Worm (Caenorhabditis elegans) whole organism, late embryonic: Measurements from ENCODE around the gene str-222.

Source experiments
- C08G9.2 ChIP-seq: sonication (generic microtip); optimal IDR thresholded peaks from 2 replicates; lab custom pipeline; 2016; ENCODE audit warnings: mild to moderate bottlenecking, missing genetic modification characterization, moderate library complexity, missing compliant biosample characterization
- C38D4.7 ChIP-seq: fragments of 200-800 bp; sonication (Bioruptor generic); optimal IDR thresholded peaks from 2 replicates; lab custom pipeline; 2018; ENCODE audit warnings: mild to moderate bottlenecking, missing genetic modification characterization, moderate library complexity, missing compliant biosample characterization
- F13H6.1 ChIP-seq: sonication (generic microtip); optimal IDR thresholded peaks from 2 replicates; lab custom pipeline; 2016; ENCODE audit warnings: missing genetic modification characterization, missing compliant biosample characterization
- K02D7.2 ChIP-seq: sonication (generic microtip); optimal IDR thresholded peaks from 2 replicates; lab custom pipeline; 2017; ENCODE audit warnings: mild to moderate bottlenecking, missing genetic modification characterization, missing compliant biosample characterization
- K09A11.1 ChIP-seq: sonication (generic microtip); optimal IDR thresholded peaks from 2 replicates; lab custom pipeline; 2017; ENCODE audit warnings: antibody characterized with exemption, mild to moderate bottlenecking, missing genetic modification characterization, missing compliant biosample characterization; ENCODE audit not compliant: insufficient read depth
- Y22D7AL.16 ChIP-seq: sonication (generic microtip); optimal IDR thresholded peaks from 2 replicates; lab custom pipeline; 2016; ENCODE audit warnings: missing genetic modification characterization, missing compliant biosample characterization
- ama-1 ChIP-seq: fragments of 150-350 bp; optimal IDR thresholded peaks from 2 replicates; lab custom pipeline; 2014
- ceh-14 ChIP-seq: sonication (generic microtip); optimal IDR thresholded peaks from 2 replicates; lab custom pipeline; 2016; ENCODE audit warnings: missing genotype, missing genetic modification characterization, missing compliant biosample characterization
- ceh-19 ChIP-seq: fragments of 200-800 bp; sonication (Bioruptor generic); optimal IDR thresholded peaks from 2 replicates; lab custom pipeline; 2018; ENCODE audit warnings: mild to moderate bottlenecking, missing genetic modification characterization, missing compliant biosample characterization
- ceh-2 ChIP-seq: sonication (generic microtip); optimal IDR thresholded peaks from 2 replicates; lab custom pipeline; 2016; ENCODE audit warnings: missing genotype, missing genetic modification characterization, missing compliant biosample characterization
- ceh-22 ChIP-seq: sonication (generic microtip); optimal IDR thresholded peaks from 2 replicates; lab custom pipeline; 2017; ENCODE audit warnings: missing biosample characterization, missing genetic modification characterization
- ceh-30 ChIP-seq: fragments of 150-350 bp; optimal IDR thresholded peaks from 2 replicates; lab custom pipeline; 2014; ENCODE audit warnings: missing biosample characterization, missing genetic modification characterization
- ceh-31 ChIP-seq: sonication (generic microtip); optimal IDR thresholded peaks from 2 replicates; lab custom pipeline; 2016; ENCODE audit warnings: missing genetic modification characterization, missing compliant biosample characterization
- ceh-45 ChIP-seq: fragments of 200-800 bp; sonication (Bioruptor generic); IDR thresholded peaks from 2 replicates; pipeline ENCODE4 v1.3.6; 2022; ENCODE audit warnings: missing genetic modification reagents, missing genetic modification characterization, missing compliant biosample characterization
- ceh-48 ChIP-seq: sonication (generic microtip); optimal IDR thresholded peaks from 2 replicates; lab custom pipeline; 2016; ENCODE audit warnings: missing genetic modification characterization, inconsistent platforms, missing compliant biosample characterization
- ceh-6 ChIP-seq: fragments of 200-800 bp; sonication (Bioruptor generic); optimal IDR thresholded peaks from 2 replicates; lab custom pipeline; 2018; ENCODE audit warnings: mild to moderate bottlenecking, missing genetic modification characterization, missing compliant biosample characterization
- dve-1 ChIP-seq: sonication (generic microtip); optimal IDR thresholded peaks from 2 replicates; lab custom pipeline; 2017; ENCODE audit warnings: antibody characterized with exemption, mild to moderate bottlenecking, missing genetic modification characterization, missing compliant biosample characterization
- elt-2 ChIP-seq: sonication (generic microtip); optimal IDR thresholded peaks from 2 replicates; lab custom pipeline; 2016; ENCODE audit warnings: missing genetic modification reagents, missing genetic modification characterization, missing compliant biosample characterization
- ets-4 ChIP-seq: sonication (generic microtip); optimal IDR thresholded peaks from 2 replicates; lab custom pipeline; 2016; ENCODE audit warnings: missing genetic modification characterization, missing compliant biosample characterization
- eyg-1 ChIP-seq: sonication (generic microtip); optimal IDR thresholded peaks from 2 replicates; lab custom pipeline; 2016; ENCODE audit warnings: missing genotype, missing genetic modification characterization, missing compliant biosample characterization
- fkh-10 ChIP-seq: fragments of 150-350 bp; optimal IDR thresholded peaks from 2 replicates; lab custom pipeline; 2014; ENCODE audit warnings: missing biosample characterization, missing genetic modification reagents, missing genetic modification characterization
- fkh-6 ChIP-seq: sonication (generic microtip); optimal IDR thresholded peaks from 2 replicates; lab custom pipeline; 2016; ENCODE audit warnings: missing genetic modification characterization, missing compliant biosample characterization
- hlh-6 ChIP-seq: sonication (generic microtip); optimal IDR thresholded peaks from 2 replicates; lab custom pipeline; 2016; ENCODE audit warnings: missing genotype, missing genetic modification characterization, missing compliant biosample characterization
- lim-6 ChIP-seq: sonication (generic microtip); optimal IDR thresholded peaks from 2 replicates; lab custom pipeline; 2016; ENCODE audit warnings: missing genetic modification characterization, missing compliant biosample characterization
- lin-11 ChIP-seq: fragments of 200-800 bp; sonication (Bioruptor generic); optimal IDR thresholded peaks from 2 replicates; lab custom pipeline; 2018; ENCODE audit warnings: mild to moderate bottlenecking, missing genetic modification characterization, missing compliant biosample characterization
- madf-2 ChIP-seq: sonication (generic microtip); optimal IDR thresholded peaks from 2 replicates; lab custom pipeline; 2017; ENCODE audit warnings: missing genetic modification characterization, missing compliant biosample characterization
- npax-4 ChIP-seq: sonication (generic microtip); optimal IDR thresholded peaks from 2 replicates; lab custom pipeline; 2016; ENCODE audit warnings: missing genetic modification characterization, missing compliant biosample characterization
- pat-9 ChIP-seq: fragments of 200-800 bp; sonication (Bioruptor generic); optimal IDR thresholded peaks from 2 replicates; lab custom pipeline; 2018; ENCODE audit warnings: mild to moderate bottlenecking, missing genetic modification characterization, moderate library complexity, missing compliant biosample characterization
- pha-2 ChIP-seq: sonication (generic microtip); optimal IDR thresholded peaks from 2 replicates; lab custom pipeline; 2017; ENCODE audit warnings: mild to moderate bottlenecking, missing genetic modification characterization, missing compliant biosample characterization
- ref-2 ChIP-seq: sonication (generic microtip); optimal IDR thresholded peaks from 2 replicates; lab custom pipeline; 2016; ENCODE audit warnings: missing genetic modification characterization, missing compliant biosample characterization
- rnt-1 ChIP-seq: sonication (generic microtip); optimal IDR thresholded peaks from 2 replicates; lab custom pipeline; 2016; ENCODE audit warnings: missing genetic modification characterization, missing compliant biosample characterization
- sox-4 ChIP-seq: sonication (generic microtip); optimal IDR thresholded peaks from 2 replicates; lab custom pipeline; 2017; ENCODE audit warnings: mild to moderate bottlenecking, missing genetic modification characterization, inconsistent platforms, missing compliant biosample characterization
- syd-9 ChIP-seq: sonication (generic microtip); optimal IDR thresholded peaks from 2 replicates; lab custom pipeline; 2016; ENCODE audit warnings: mild to moderate bottlenecking, missing genetic modification characterization, moderate library complexity, missing compliant biosample characterization
- tbx-2 ChIP-seq: sonication (generic microtip); optimal IDR thresholded peaks from 2 replicates; lab custom pipeline; 2016; ENCODE audit warnings: missing genetic modification characterization, missing compliant biosample characterization
- tbx-7 ChIP-seq: sonication (generic microtip); optimal IDR thresholded peaks from 2 replicates; lab custom pipeline; 2016; ENCODE audit warnings: missing genotype, missing genetic modification characterization, missing compliant biosample characterization
- unc-3 ChIP-seq, 2 experiments: fragments of 200-800 bp in 1 of 2; sonication (Bioruptor generic) in 1 of 2; sonication (generic microtip) in 1 of 2; conservative IDR thresholded peaks in 1 of 2; optimal IDR thresholded peaks in 1 of 2; 2 replicates each; pipeline versions ENCODE4 v1.3.6 to Lab custom; 2016 to 2022; ENCODE audit warnings: missing compliant biosample characterization in 2 of 2, missing genetic modification characterization in 2 of 2, missing genetic modification reagents in 1 of 2
- unc-42 ChIP-seq: sonication (generic microtip); optimal IDR thresholded peaks from 2 replicates; lab custom pipeline; 2016; ENCODE audit warnings: missing genotype, missing genetic modification characterization, missing compliant biosample characterization
- unc-55 ChIP-seq: sonication (generic microtip); optimal IDR thresholded peaks from 2 replicates; lab custom pipeline; 2017; ENCODE audit warnings: missing biosample characterization, missing genetic modification reagents, missing genetic modification characterization
- unc-86 ChIP-seq: sonication (generic microtip); optimal IDR thresholded peaks from 2 replicates; lab custom pipeline; 2016; ENCODE audit warnings: missing genetic modification characterization, missing compliant biosample characterization
- zip-5 ChIP-seq: sonication (generic microtip); optimal IDR thresholded peaks from 2 replicates; lab custom pipeline; 2016; ENCODE audit warnings: missing genetic modification characterization, missing compliant biosample characterization
- ztf-16 ChIP-seq: sonication (generic microtip); optimal IDR thresholded peaks from 2 replicates; lab custom pipeline; 2017; ENCODE audit warnings: missing genetic modification characterization, missing compliant biosample characterization

str-222 gene

ce11 chrV:1600561-1601088 is 35.3 kb upstream of the str-222 start, which contains the start of gene F16B4.2:
F16B4.2 (plus strand) TSS chrV:1601038.
- TF ChIP-seq K09A11.1 (no peak), C08G9.2 (tag; lab: Kevin White, UChicago) (no peak), syd-9 (tag; lab: Kevin White, UChicago) (no peak), lin-11 (tag; lab: Kevin White, UChicago) (no peak), fkh-10 (GFP tag; lab: Kevin White, UChicago) (no peak), ceh-6 (GFP tag; lab: Kevin White, UChicago) (no peak), unc-55 (GFP tag; lab: Kevin White, UChicago) (no peak), eyg-1 (no peak), ztf-16 (tag; lab: Kevin White, UChicago) (no peak), hlh-6 (tag; lab: Kevin White, UChicago) (no peak), unc-3 (GFP tag; conservative IDR thresholded peaks at IDR 0.05; lab: Robert Waterston, UW) (no peak), unc-3 (tag; optimal IDR thresholded peaks at IDR 0.05; lab: Kevin White, UChicago) (no peak), F13H6.1 (tag; lab: Kevin White, UChicago) (no peak), ceh-22 (tag; lab: Kevin White, UChicago) (no peak), ceh-45 (GFP tag; lab: Robert Waterston, UW) (no peak), C38D4.7 (GFP tag; lab: Kevin White, UChicago) (no peak), fkh-6 (tag; lab: Kevin White, UChicago) (no peak), madf-2 (tag; lab: Kevin White, UChicago) (no peak), ceh-48 (tag; lab: Kevin White, UChicago) (no peak)

- no peak for TF ChIP-seq ama-1 (lab: Kevin White, UChicago)
- no peak for TF ChIP-seq lim-6 (tag; lab: Kevin White, UChicago)
- TF ChIP-seq dve-1 (tag; lab: Kevin White, UChicago) = no peak
These were observed 28.2 kb upstream of the str-222 start, which contains the start of gene nhr-178 for ce11 chrV:1607790-1608189. nhr-178 (minus strand) TSS chrV:1607953.

ce11 chrV:1610097-1610496 is 25.9 kb upstream of the str-222 start, which contains the start of gene nhr-177:
nhr-177 (plus strand) TSS chrV:1610263.
- TF ChIP-seq pha-2 (tag; lab: Kevin White, UChicago) (no peak), ets-4 (tag; lab: Kevin White, UChicago) (no peak), ceh-2 (tag; lab: Kevin White, UChicago) (no peak), unc-3 (GFP tag; conservative IDR thresholded peaks at IDR 0.05; lab: Robert Waterston, UW) (no peak), unc-3 (tag; optimal IDR thresholded peaks at IDR 0.05; lab: Kevin White, UChicago) (no peak), unc-42 (tag; lab: Kevin White, UChicago) (no peak), ceh-22 (tag; lab: Kevin White, UChicago) (no peak), npax-4 (no peak), sox-4 (tag; lab: Kevin White, UChicago) (no peak), zip-5 (tag; lab: Kevin White, UChicago) (no peak), tbx-2 (tag; lab: Kevin White, UChicago) (no peak), ceh-48 (tag; lab: Kevin White, UChicago) (no peak), ceh-30 (tag; lab: Kevin White, UChicago) (no peak), pat-9 (tag; lab: Kevin White, UChicago) (no peak)

- TF ChIP-seq F13H6.1 (tag; lab: Kevin White, UChicago) (no peak), npax-4 (no peak), ceh-19 (GFP tag; lab: Kevin White, UChicago) (no peak), ceh-14 (tag; lab: Kevin White, UChicago) (no peak), eyg-1 (no peak), elt-2 (tag; lab: Kevin White, UChicago) (no peak), ref-2 (tag; lab: Kevin White, UChicago) (no peak), unc-55 (GFP tag; lab: Kevin White, UChicago) (no peak), pat-9 (tag; lab: Kevin White, UChicago) (no peak), rnt-1 (tag; lab: Kevin White, UChicago) (no peak), lim-6 (tag; lab: Kevin White, UChicago) (no peak), ceh-31 (no peak), unc-3 (GFP tag; conservative IDR thresholded peaks at IDR 0.05; lab: Robert Waterston, UW) (no peak), unc-3 (tag; optimal IDR thresholded peaks at IDR 0.05; lab: Kevin White, UChicago) (no peak), unc-86 (tag; lab: Kevin White, UChicago) (no peak), K02D7.2 (tag; lab: Kevin White, UChicago) (no peak), sox-4 (tag; lab: Kevin White, UChicago) (no peak), ceh-6 (GFP tag; lab: Kevin White, UChicago) (no peak), Y22D7AL.16 (tag; lab: Kevin White, UChicago) (no peak), tbx-7 (tag; lab: Kevin White, UChicago) (no peak), pha-2 (tag; lab: Kevin White, UChicago) (no peak)
These were observed 24.4 kb upstream of the str-222 start for ce11 chrV:1611570-1611969.
